Worm (Caenorhabditis elegans): ENCODE results near the gene nlp-2.
A peak's percentile ranks its signal among the peaks of the same experiment; 100 is the strongest.

nlp-2 gene

DNA sequence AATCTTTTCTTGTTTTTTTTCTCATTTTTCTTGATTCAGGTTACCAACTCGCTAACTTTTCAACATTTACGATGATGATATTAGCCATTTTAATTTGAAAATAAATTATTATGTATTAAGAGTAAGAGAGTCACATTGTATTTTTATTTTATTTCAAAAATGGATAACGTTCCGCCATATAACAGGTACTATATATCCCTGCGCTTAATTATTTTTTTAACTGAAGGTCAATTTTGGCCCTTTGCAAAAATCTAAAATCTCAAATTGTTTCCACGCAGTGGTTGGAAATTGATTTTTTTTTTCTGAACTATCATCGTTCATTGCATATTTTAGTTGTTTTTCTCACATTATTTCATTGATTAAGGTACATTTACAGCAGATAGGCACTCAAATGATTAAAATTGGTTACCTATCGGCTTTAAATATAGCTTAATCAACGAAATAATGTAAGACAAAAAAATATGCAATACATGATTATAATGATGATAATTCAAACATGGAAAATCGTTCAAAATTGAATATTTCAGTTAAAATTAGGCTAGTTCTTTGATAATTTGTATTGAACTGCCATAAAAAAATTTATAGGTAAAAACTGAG, 20.2 kb upstream of the nlp-2 start (continued):
- TF ChIP-seq lin-40 (tag; optimal IDR thresholded peaks at IDR 0.05) (peak; percentile 99), hmg-20 (GFP tag; IDR thresholded peaks at IDR 0.05) (peak; percentile 88), ztf-25 (GFP tag; IDR thresholded peaks at IDR 0.05) (no peak), ceh-79 (tag; optimal IDR thresholded peaks at IDR 0.05) (no peak), rec-8 (tag; optimal IDR thresholded peaks at IDR 0.05) (peak in 1 of 2 experiments; percentile 27), pha-4 (tag; optimal IDR thresholded peaks at IDR 0.05) (no peak), F52B5.7 (tag; optimal IDR thresholded peaks at IDR 0.05) (no peak), nfyb-1 (GFP tag; IDR thresholded peaks at IDR 0.05) (peak; percentile 88), sea-2 (GFP tag; IDR thresholded peaks at IDR 0.05) (no peak), attf-3 (GFP tag; conservative IDR thresholded peaks at IDR 0.05) (no peak), hlh-12 (tag; optimal IDR thresholded peaks at IDR 0.05) (no peak), nhr-80 (tag; optimal IDR thresholded peaks at IDR 0.05) (peak; percentile 71), snpc-1.3 (tag; optimal IDR thresholded peaks at IDR 0.05; ENCODE audit: insufficient read depth) (no peak), F39B2.1 (GFP tag; IDR thresholded peaks at IDR 0.05) (no peak), attf-5 (GFP tag; optimal IDR thresholded peaks at IDR 0.05) (no peak), madf-8 (GFP tag; conservative IDR thresholded peaks at IDR 0.05) (no peak), nhr-27 (tag; optimal IDR thresholded peaks at IDR 0.05) (peak; percentile 6), ztf-26 (tag; optimal IDR thresholded peaks at IDR 0.05) (peak; percentile 98), F57A8.1 (GFP tag; optimal IDR thresholded peaks at IDR 0.05) (no peak), F37B4.10 (GFP tag; IDR thresholded peaks at IDR 0.05) (no peak), somi-1 (GFP tag; optimal IDR thresholded peaks at IDR 0.05) (peak; percentile 79), K12H6.12 (tag; optimal IDR thresholded peaks at IDR 0.05) (peak; percentile 68), ccch-3 (GFP tag; optimal IDR thresholded peaks at IDR 0.05) (peak; percentile 60), egrh-3 (GFP tag; IDR thresholded peaks at IDR 0.05) (no peak), nhr-120 (GFP tag; IDR thresholded peaks at IDR 0.05) (no peak), nhr-90 (tag; optimal IDR thresholded peaks at IDR 0.05) (no peak), ekl-4 (GFP tag; IDR thresholded peaks at IDR 0.05) (peak; percentile 16; the same call in 1 of the 2 replicates), F23B12.7 (tag; optimal IDR thresholded peaks at IDR 0.05; ENCODE audit: insufficient read depth) (peak; percentile 87), ZK185.1 (tag; optimal IDR thresholded peaks at IDR 0.05; ENCODE audit: poor library complexity, severe bottlenecking) (peak; percentile 94), C06A6.2 (GFP tag; conservative IDR thresholded peaks at IDR 0.05) (peak; percentile 83), Y56A3A.18 (GFP tag; IDR thresholded peaks at IDR 0.05) (peak; percentile 95), nfya-1 (tag; optimal IDR thresholded peaks at IDR 0.05; ENCODE audit: borderline replicate concordance, insufficient read depth) (no peak), rcor-1 (GFP tag; IDR thresholded peaks at IDR 0.05) (peak; percentile 59; the same call in 1 of the 2 replicates), tbp1 (GFP tag; optimal IDR thresholded peaks at IDR 0.05) (peak; percentile 71), snpc-1.1 (tag; optimal IDR thresholded peaks at IDR 0.05; ENCODE audit: insufficient read depth) (no peak), hmg-1.2 (GFP tag; IDR thresholded peaks at IDR 0.05) (peak; percentile 66; the same call in 1 of the 2 replicates), unc-130 (GFP tag; optimal IDR thresholded peaks at IDR 0.05) (peak; percentile 9), zim-3 (tag; optimal IDR thresholded peaks at IDR 0.05) (no peak), ztf-22 (GFP tag; optimal IDR thresholded peaks at IDR 0.05) (peak; percentile 33), zfh-2 (GFP tag; conservative IDR thresholded peaks at IDR 0.05) (no peak), dpff-1 (tag; optimal IDR thresholded peaks at IDR 0.05) (peak; percentile 26), lin-54 (GFP tag; optimal IDR thresholded peaks at IDR 0.05) (peak; percentile 76), lsy-27 (tag; optimal IDR thresholded peaks at IDR 0.05; ENCODE audit: borderline replicate concordance, insufficient read depth) (no peak), attf-6 (GFP tag; IDR thresholded peaks at IDR 0.05) (no peak), repo-1 (tag; optimal IDR thresholded peaks at IDR 0.05) (peak; percentile 93), unc-62 (GFP tag; optimal IDR thresholded peaks at IDR 0.05) (no peak), B0336.3 (GFP tag; IDR thresholded peaks at IDR 0.05) (peak; percentile 93)

All from whole organism, young adult.